Worm (Caenorhabditis elegans): ENCODE data around the gene nhr-172.
A peak's percentile ranks its signal among the peaks of the same experiment; 100 is the strongest.

The nhr-172 gene

DNA sequence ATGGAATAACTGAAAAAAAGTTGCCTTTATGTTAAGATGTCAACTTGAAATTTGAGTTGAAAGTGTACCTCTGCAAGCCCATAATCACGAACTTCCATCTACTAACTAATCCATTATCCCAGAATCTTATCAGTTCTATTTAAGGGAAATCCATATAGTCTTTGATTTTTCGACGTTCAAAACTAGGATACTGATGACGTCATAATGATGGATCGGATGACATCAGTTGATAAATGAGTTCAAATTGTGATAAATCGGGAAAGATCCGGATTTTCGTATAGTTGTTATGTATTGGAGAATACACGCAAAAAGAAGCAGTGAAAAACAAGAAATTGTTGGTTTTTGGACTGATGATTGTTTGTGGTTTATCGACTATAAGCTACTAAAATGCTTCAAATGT lies 34.9 kb downstream of the nhr-172 start:
- TF ChIP-seq unc-62 (GFP tag; optimal IDR thresholded peaks at IDR 0.05) (no peak), nhr-43 (tag; optimal IDR thresholded peaks at IDR 0.05; ENCODE audit: poor library complexity, severe bottlenecking) (peak; percentile 90), nhr-76 (tag; optimal IDR thresholded peaks at IDR 0.05) (no peak), nhr-23 (tag; optimal IDR thresholded peaks at IDR 0.05) (peak; percentile 91), mdl-1 (tag; optimal IDR thresholded peaks at IDR 0.05) (no peak), eor-1 (tag; optimal IDR thresholded peaks at IDR 0.05) (no peak), elt-1 (tag; optimal IDR thresholded peaks at IDR 0.05) (no peak)

DNA sequence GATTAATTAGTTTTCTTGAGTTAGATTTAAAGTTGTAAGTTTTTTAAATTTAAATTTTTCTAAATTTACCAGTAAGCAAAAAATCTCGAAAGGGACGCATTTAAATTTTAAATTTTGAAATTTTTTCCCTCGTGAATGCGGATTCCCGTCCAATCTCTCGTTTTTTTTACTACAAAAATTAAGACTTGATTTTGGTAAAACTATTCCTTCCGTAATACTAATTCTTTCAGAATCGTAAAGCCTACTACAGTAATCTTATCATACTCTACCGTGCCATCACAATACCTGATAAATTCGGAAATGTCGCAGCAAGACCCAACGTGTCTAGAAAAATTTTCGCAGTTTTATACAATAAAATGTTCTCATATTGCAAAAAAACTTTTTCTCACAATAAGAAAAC lies 36.4 kb downstream of the nhr-172 start, which contains the start of the genes C54F6.19 and nhx-3:
TSS of gene C54F6.19 (plus strand) at position 301 of the 400 bp plus-strand sequence.
TSS of gene nhx-3 (minus strand) at position 337 of the 400 bp plus-strand sequence.
- TF ChIP-seq ztf-11 (tag; optimal IDR thresholded peaks at IDR 0.05) (no peak), nhr-43 (tag; optimal IDR thresholded peaks at IDR 0.05; ENCODE audit: poor library complexity, severe bottlenecking) (no peak), elt-3 (tag; optimal IDR thresholded peaks at IDR 0.05) (no peak), ztf-4 (tag; optimal IDR thresholded peaks at IDR 0.05) (no peak), eor-1 (tag; optimal IDR thresholded peaks at IDR 0.05) (no peak)

DNA sequence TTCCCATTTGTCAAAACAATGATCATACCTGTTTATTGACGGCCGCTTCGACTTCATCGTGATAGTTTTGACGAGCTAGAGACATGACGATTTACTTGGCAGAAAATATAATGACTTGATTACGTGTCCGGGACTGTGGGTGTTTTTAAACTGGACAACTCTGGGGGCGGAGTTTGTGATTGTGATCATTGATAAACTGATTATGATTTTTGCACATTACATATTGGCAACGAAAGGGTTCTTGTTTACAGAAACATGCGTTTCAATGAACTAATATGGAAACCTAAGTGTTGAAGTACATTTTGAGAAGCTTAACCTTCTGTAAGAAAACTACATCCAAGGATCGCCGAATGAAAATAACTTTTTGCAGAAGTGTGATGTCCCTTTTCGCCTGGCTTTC lies 38.7 kb downstream of the nhr-172 start, which contains the start of gene ftn-1:
TSS of gene ftn-1 (minus strand) at position 101 of the 400 bp plus-strand sequence.
- no peak for TF ChIP-seq R02D3.7 (tag; optimal IDR thresholded peaks at IDR 0.05)
- TF ChIP-seq ceh-28 (tag; optimal IDR thresholded peaks at IDR 0.05) = no peak
- TF ChIP-seq lsy-12 (tag; optimal IDR thresholded peaks at IDR 0.05) = no peak
- TF ChIP-seq nhr-237 (tag; optimal IDR thresholded peaks at IDR 0.05) = no peak
- no peak for TF ChIP-seq skn-1 (tag; optimal IDR thresholded peaks at IDR 0.05)
- no peak for TF ChIP-seq snpc-4 (tag; optimal IDR thresholded peaks at IDR 0.05)
- TF ChIP-seq mml-1 (tag; optimal IDR thresholded peaks at IDR 0.05) = no peak
- TF ChIP-seq nhr-28 (tag; optimal IDR thresholded peaks at IDR 0.05) = no peak
- no peak for TF ChIP-seq unc-39 (tag; optimal IDR thresholded peaks at IDR 0.05)
- no peak for TF ChIP-seq ZK546.5 (tag; optimal IDR thresholded peaks at IDR 0.05)
- TF ChIP-seq nhr-25 (tag; optimal IDR thresholded peaks at IDR 0.05) = no peak
- TF ChIP-seq nhr-76 (tag; optimal IDR thresholded peaks at IDR 0.05) = no peak
- no peak for TF ChIP-seq aly-2 (tag; optimal IDR thresholded peaks at IDR 0.05)
- TF ChIP-seq elt-1 (tag; optimal IDR thresholded peaks at IDR 0.05) = no peak
- TF ChIP-seq mdl-1 (tag; optimal IDR thresholded peaks at IDR 0.05) = no peak

DNA sequence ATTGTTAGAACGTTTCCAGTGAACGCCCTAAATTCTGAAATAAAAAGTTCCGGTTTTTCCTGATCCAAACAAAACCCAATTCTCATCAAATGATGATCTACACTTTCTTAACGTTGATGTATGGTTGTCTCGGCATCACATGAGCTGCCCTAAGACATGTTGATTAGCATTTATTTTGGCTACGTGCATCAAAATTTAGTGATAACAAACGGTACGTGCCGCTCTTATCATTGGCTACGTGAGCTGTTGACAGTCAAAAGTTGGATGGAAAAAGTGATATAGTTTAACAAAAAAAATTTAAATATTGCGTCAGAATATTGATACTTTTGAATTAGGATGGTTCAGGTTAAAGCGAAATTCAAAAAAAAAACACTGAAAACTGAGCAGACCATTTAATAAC lies 39.2 kb downstream of the nhr-172 start:
- TF ChIP-seq elt-2 (tag; optimal IDR thresholded peaks at IDR 0.05) (peak; percentile 77), pha-4 (tag; optimal IDR thresholded peaks at IDR 0.05) (peak; percentile 24), fos-1 (tag; optimal IDR thresholded peaks at IDR 0.05) (no peak), snpc-4 (tag; optimal IDR thresholded peaks at IDR 0.05) (no peak), pqm-1 (tag; optimal IDR thresholded peaks at IDR 0.05) (peak; percentile 76)

DNA sequence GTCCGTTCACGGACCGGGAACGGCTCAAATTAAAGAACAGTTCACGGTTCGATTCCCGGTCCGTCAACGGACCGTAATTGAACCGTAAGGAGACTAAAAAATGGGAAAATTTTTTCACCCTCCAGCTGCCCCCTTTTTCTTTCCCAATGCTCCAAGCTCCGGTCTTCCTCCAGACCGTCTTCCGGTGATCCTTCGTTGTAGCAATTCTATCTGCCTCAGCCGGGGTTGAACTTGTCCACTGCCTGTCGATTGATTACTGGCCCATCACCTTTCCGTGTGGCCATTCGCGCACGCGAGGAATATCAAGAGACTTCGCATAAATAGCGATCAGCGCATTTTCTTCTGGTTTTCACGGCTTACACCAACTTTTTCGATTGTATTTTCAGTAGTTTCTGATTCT lies 39.7 kb downstream of the nhr-172 start:
- peak; percentile 2 for TF ChIP-seq nhr-25 (tag; optimal IDR thresholded peaks at IDR 0.05)

DNA sequence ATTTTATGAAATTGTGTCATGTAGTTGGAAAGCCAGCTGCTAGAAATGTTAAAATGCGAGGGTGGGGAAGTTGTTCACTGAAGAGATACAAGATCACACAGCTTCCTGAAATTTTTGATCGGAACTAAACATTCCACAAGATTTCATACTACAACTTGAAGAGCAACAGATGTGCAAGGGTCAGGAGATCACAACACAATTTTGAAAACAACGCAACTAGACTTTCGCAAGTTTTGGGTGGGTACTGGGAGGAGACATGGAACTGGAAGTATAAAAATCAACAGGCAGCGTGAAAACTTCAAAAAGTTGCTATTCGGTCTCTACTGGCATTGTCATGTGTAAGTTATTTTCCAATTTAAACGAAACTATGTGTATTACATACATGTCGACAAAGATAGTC lies 43.0 kb downstream of the nhr-172 start, which contains the start of gene F19F10.3:
TSS of gene F19F10.3 (plus strand) at position 301 of the 400 bp plus-strand sequence.
- TF ChIP-seq nhr-25 (tag; optimal IDR thresholded peaks at IDR 0.05) = no peak
- TF ChIP-seq mml-1 (tag; optimal IDR thresholded peaks at IDR 0.05) = no peak
- no peak for TF ChIP-seq ceh-16 (tag; optimal IDR thresholded peaks at IDR 0.05)
- TF ChIP-seq mdl-1 (tag; optimal IDR thresholded peaks at IDR 0.05) = no peak
- TF ChIP-seq nhr-11 (tag; optimal IDR thresholded peaks at IDR 0.05) = no peak
- TF ChIP-seq nhr-67 (tag; optimal IDR thresholded peaks at IDR 0.05) = no peak
- no peak for TF ChIP-seq nhr-76 (tag; optimal IDR thresholded peaks at IDR 0.05)

DNA sequence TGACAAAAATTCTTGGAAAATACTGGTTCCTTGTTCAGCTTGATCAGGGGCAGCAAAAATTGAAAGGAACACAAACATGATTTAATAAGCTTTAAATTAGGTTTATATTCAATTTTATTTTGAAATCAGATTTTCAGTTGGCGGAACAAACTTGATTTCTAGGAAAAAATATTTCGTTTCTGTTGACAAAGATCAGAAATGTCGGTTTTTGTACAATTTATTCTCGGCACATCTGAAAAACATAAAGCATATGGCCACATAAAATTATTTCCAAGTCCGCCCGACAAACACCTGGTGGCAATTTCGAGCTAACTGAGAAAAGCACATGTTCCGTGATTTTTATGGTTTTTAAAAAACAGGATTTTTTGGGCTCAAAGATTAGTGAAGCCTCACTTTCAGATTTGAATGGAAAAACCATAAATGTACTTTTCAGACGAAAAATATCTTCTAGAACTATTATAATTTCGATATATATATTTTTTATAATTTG lies 45.1 kb downstream of the nhr-172 start, which contains the start of gene ttr-10:
TSS of gene ttr-10 (minus strand) at position 51 of the 490 bp plus-strand sequence.
- TF ChIP-seq unc-39 (tag; optimal IDR thresholded peaks at IDR 0.05) = no peak
- TF ChIP-seq nhr-11 (tag; optimal IDR thresholded peaks at IDR 0.05) = no peak
- no peak for TF ChIP-seq nhr-12 (tag; optimal IDR thresholded peaks at IDR 0.05)
- no peak for TF ChIP-seq nfya-1 (tag; optimal IDR thresholded peaks at IDR 0.05; ENCODE audit: insufficient read depth)
- TF ChIP-seq egl-5 (tag; optimal IDR thresholded peaks at IDR 0.05) = no peak
- TF ChIP-seq fkh-10 (GFP tag; optimal IDR thresholded peaks at IDR 0.05) = no peak
- no peak for TF ChIP-seq tbx-2 (tag; optimal IDR thresholded peaks at IDR 0.05)
- TF ChIP-seq elt-3 (tag; optimal IDR thresholded peaks at IDR 0.05) = no peak
- TF ChIP-seq hmg-11 (tag; optimal IDR thresholded peaks at IDR 0.05) = no peak
- no peak for TF ChIP-seq nhr-77 (tag; optimal IDR thresholded peaks at IDR 0.05)
- TF ChIP-seq pha-4 (tag; optimal IDR thresholded peaks at IDR 0.05) = no peak
- TF ChIP-seq unc-62 (GFP tag; optimal IDR thresholded peaks at IDR 0.05) = no peak
- TF ChIP-seq nhr-237 (tag; optimal IDR thresholded peaks at IDR 0.05) = no peak
- TF ChIP-seq lsy-12 (tag; optimal IDR thresholded peaks at IDR 0.05) = no peak
- TF ChIP-seq nhr-28 (tag; optimal IDR thresholded peaks at IDR 0.05) = no peak
- no peak for TF ChIP-seq jun-1 (tag; optimal IDR thresholded peaks at IDR 0.05)
- TF ChIP-seq nhr-76 (tag; optimal IDR thresholded peaks at IDR 0.05) = no peak
- TF ChIP-seq fos-1 (tag; optimal IDR thresholded peaks at IDR 0.05) = no peak
- TF ChIP-seq fkh-2 (tag; optimal IDR thresholded peaks at IDR 0.05) = no peak
- no peak for TF ChIP-seq daf-12 (tag; optimal IDR thresholded peaks at IDR 0.05)
